Worm (Caenorhabditis elegans) whole organism, L1 larva: ENCODE measurements around the gene pyk-2.

ENCODE experiments used
- C34B4.2 ChIP-seq: sonication (generic microtip); optimal IDR thresholded peaks from 2 replicates; lab custom pipeline; 2017; ENCODE audit warnings: mild to moderate bottlenecking, missing genetic modification characterization, missing compliant biosample characterization
- alr-1 ChIP-seq: fragments of 200-800 bp; sonication (Bioruptor generic); optimal IDR thresholded peaks from 2 replicates; lab custom pipeline; 2018; ENCODE audit warnings: borderline replicate concordance, mild to moderate bottlenecking, missing genetic modification characterization, missing compliant biosample characterization
- ama-1 ChIP-seq: fragments of 150-350 bp; optimal IDR thresholded peaks from 2 replicates; lab custom pipeline; 2014
- ceh-63 ChIP-seq: fragments of 200-800 bp; sonication (Bioruptor generic); optimal IDR thresholded peaks from 2 replicates; lab custom pipeline; 2018; ENCODE audit warnings: mild to moderate bottlenecking, missing genetic modification characterization, missing compliant biosample characterization
- ceh-82 ChIP-seq, 3 experiments: fragments of 150-350 bp in 1 of 3; sonication (generic microtip) in 2 of 3; optimal IDR thresholded peaks; 2 replicates each; lab custom pipeline; 2014 to 2017; ENCODE audit warnings: missing biosample characterization in 3 of 3, missing genetic modification characterization in 3 of 3
- ceh-90 ChIP-seq: sonication (generic microtip); optimal IDR thresholded peaks from 2 replicates; lab custom pipeline; 2016; ENCODE audit warnings: missing genetic modification characterization, missing compliant biosample characterization
- efl-1 ChIP-seq, 4 experiments: fragments of 150-350 bp; optimal IDR thresholded peaks in 3 of 4; peaks in 1 of 4; 1 replicate in 1 of 4; 2 replicates in 3 of 4; lab custom pipeline; 2014; ENCODE audit warnings: missing biosample characterization in 2 of 4, missing genetic modification characterization in 2 of 4, missing genetic modification reagents in 2 of 4
- elt-2 ChIP-seq: sonication (generic microtip); optimal IDR thresholded peaks from 2 replicates; lab custom pipeline; 2016; ENCODE audit warnings: missing genetic modification characterization, mild to moderate bottlenecking, inconsistent platforms, missing compliant biosample characterization, missing genetic modification reagents
- elt-3 ChIP-seq, 6 experiments: fragments of 150-350 bp in 1 of 6; sonication (generic microtip); optimal IDR thresholded peaks; 2 replicates each; lab custom pipeline; 2017 to 2018; ENCODE audit warnings: missing biosample characterization in 6 of 6, missing genetic modification characterization in 6 of 6, inconsistent platforms in 1 of 6
- fkh-8 ChIP-seq: sonication (generic microtip); optimal IDR thresholded peaks from 2 replicates; lab custom pipeline; 2016; ENCODE audit warnings: mild to moderate bottlenecking, missing genetic modification characterization, missing compliant biosample characterization
- grh-1 ChIP-seq: fragments of 200-800 bp; sonication (Bioruptor generic); IDR thresholded peaks from 2 replicates; pipeline ENCODE4 v1.3.6; 2022; ENCODE audit warnings: missing genetic modification reagents, missing genetic modification characterization, missing compliant biosample characterization
- hlh-17 ChIP-seq: fragments of 200-800 bp; sonication (Bioruptor generic); optimal IDR thresholded peaks from 2 replicates; lab custom pipeline; 2018; ENCODE audit warnings: missing genetic modification characterization, mild to moderate bottlenecking, missing compliant biosample characterization, moderate library complexity, borderline replicate concordance
- lin-13 ChIP-seq: fragments of 150-350 bp; optimal IDR thresholded peaks from 2 replicates; lab custom pipeline; 2014; ENCODE audit warnings: missing biosample characterization, missing genetic modification reagents, missing genetic modification characterization
- lin-14 ChIP-seq: fragments of 200-800 bp; sonication (Bioruptor generic); optimal IDR thresholded peaks from 2 replicates; lab custom pipeline; 2018; ENCODE audit warnings: mild to moderate bottlenecking, missing genetic modification characterization, moderate library complexity, missing compliant biosample characterization
- lin-35 ChIP-seq, 2 experiments: fragments of 150-350 bp; optimal IDR thresholded peaks; 2 replicates each; lab custom pipeline; 2014; ENCODE audit warnings: missing biosample characterization in 2 of 2, missing genetic modification characterization in 2 of 2, missing genetic modification reagents in 2 of 2
- lir-3 ChIP-seq: sonication (generic microtip); optimal IDR thresholded peaks from 2 replicates; lab custom pipeline; 2016; ENCODE audit warnings: mild to moderate bottlenecking, missing genetic modification characterization, moderate library complexity, missing compliant biosample characterization; ENCODE audit not compliant: poor library complexity
- mdl-1 ChIP-seq, 2 experiments: fragments of 150-350 bp; optimal IDR thresholded peaks; 2 replicates each; lab custom pipeline; 2014 to 2017; ENCODE audit warnings: missing biosample characterization in 2 of 2, missing genetic modification characterization in 2 of 2, inconsistent platforms in 1 of 2
- nhr-11 ChIP-seq: fragments of 150-350 bp; optimal IDR thresholded peaks from 2 replicates; lab custom pipeline; 2014; ENCODE audit warnings: missing biosample characterization, missing genetic modification characterization
- nhr-19 ChIP-seq: fragments of 200-800 bp; sonication (Bioruptor generic); conservative IDR thresholded peaks from 2 replicates; pipeline ENCODE4 v1.3.6; 2022; ENCODE audit warnings: missing genetic modification characterization, missing compliant biosample characterization
- nhr-20 ChIP-seq: sonication (generic microtip); optimal IDR thresholded peaks from 2 replicates; lab custom pipeline; 2016; ENCODE audit warnings: mild to moderate bottlenecking, missing genetic modification characterization, missing compliant biosample characterization
- nhr-47 ChIP-seq: sonication (generic microtip); optimal IDR thresholded peaks from 2 replicates; lab custom pipeline; 2016; ENCODE audit warnings: mild to moderate bottlenecking, missing genetic modification characterization, moderate library complexity, missing compliant biosample characterization
- nhr-71 ChIP-seq: sonication (generic microtip); optimal IDR thresholded peaks from 2 replicates; lab custom pipeline; 2016; ENCODE audit warnings: mild to moderate bottlenecking, missing genetic modification characterization, moderate library complexity, missing compliant biosample characterization
- nhr-76 ChIP-seq: sonication (generic microtip); optimal IDR thresholded peaks from 2 replicates; lab custom pipeline; 2017; ENCODE audit warnings: missing biosample characterization, missing genetic modification characterization
- nhr-77 ChIP-seq: fragments of 150-350 bp; optimal IDR thresholded peaks from 2 replicates; lab custom pipeline; 2014; ENCODE audit warnings: missing biosample characterization, missing genetic modification characterization
- nhr-84 ChIP-seq: sonication (generic microtip); optimal IDR thresholded peaks from 2 replicates; lab custom pipeline; 2017; ENCODE audit warnings: missing biosample characterization, missing genetic modification characterization
- nhr-85 ChIP-seq: sonication (generic microtip); peaks from one replicate; lab custom pipeline; 2016; ENCODE audit warnings: missing genetic modification characterization, inconsistent platforms, missing compliant biosample characterization
- nhr-90 ChIP-seq: sonication (generic microtip); optimal IDR thresholded peaks from 2 replicates; lab custom pipeline; 2016; ENCODE audit warnings: mild to moderate bottlenecking, missing genetic modification characterization, missing compliant biosample characterization; ENCODE audit not compliant: poor library complexity
- rnt-1 ChIP-seq: sonication (generic microtip); optimal IDR thresholded peaks from 2 replicates; lab custom pipeline; 2016; ENCODE audit warnings: mild to moderate bottlenecking, missing genetic modification characterization, moderate library complexity, missing compliant biosample characterization
- snpc-4 ChIP-seq: fragments of 150-350 bp; optimal IDR thresholded peaks from 2 replicates; lab custom pipeline; 2014; ENCODE audit warnings: missing biosample characterization, missing genetic modification characterization
- snu-23 ChIP-seq: sonication (generic microtip); optimal IDR thresholded peaks from 2 replicates; lab custom pipeline; 2016; ENCODE audit warnings: missing genetic modification characterization, missing compliant biosample characterization
- sup-37 ChIP-seq: fragments of 200-800 bp; sonication (Bioruptor generic); optimal IDR thresholded peaks from 2 replicates; lab custom pipeline; 2018; ENCODE audit warnings: mild to moderate bottlenecking, missing genetic modification characterization, missing compliant biosample characterization
- tbx-2 ChIP-seq: sonication (generic microtip); optimal IDR thresholded peaks from 2 replicates; lab custom pipeline; 2016; ENCODE audit warnings: missing genetic modification characterization, missing compliant biosample characterization
- unc-62 ChIP-seq: fragments of 150-350 bp; optimal IDR thresholded peaks from 2 replicates; lab custom pipeline; 2014; ENCODE audit warnings: missing biosample characterization, missing genetic modification reagents, missing genetic modification characterization
- unc-86 ChIP-seq: sonication (generic microtip); optimal IDR thresholded peaks from 2 replicates; lab custom pipeline; 2016; ENCODE audit warnings: missing genetic modification characterization, missing compliant biosample characterization
- xbp-1 ChIP-seq: sonication (generic microtip); optimal IDR thresholded peaks from 2 replicates; lab custom pipeline; 2016; ENCODE audit warnings: missing genetic modification characterization, missing compliant biosample characterization
- ztf-11 ChIP-seq, 2 experiments: sonication (generic microtip); optimal IDR thresholded peaks; 2 replicates each; lab custom pipeline; 2016 to 2017; ENCODE audit warnings: missing genetic modification characterization in 2 of 2, missing biosample characterization in 1 of 2, missing compliant biosample characterization in 1 of 2
- ztf-4 ChIP-seq: fragments of 150-350 bp; optimal IDR thresholded peaks from 2 replicates; lab custom pipeline; 2014; ENCODE audit warnings: missing biosample characterization, missing genetic modification characterization

pyk-2 gene

ce11 chrIV:10909708-10910107, at the start of gene pyk-2:
TSS of gene pyk-2 (plus strand) at chrIV:10909913.
- TF ChIP-seq lin-14 (GFP tag; lab: Kevin White, UChicago): peak; percentile 59
- TF ChIP-seq mdl-1 (tag; optimal IDR thresholded peaks at IDR 0.05; lab: Kevin White, UChicago): no peak
- peak; percentile 69 for TF ChIP-seq nhr-20 (tag; lab: Kevin White, UChicago)
- TF ChIP-seq nhr-85: peak; percentile 88
- peak; percentile 22 for TF ChIP-seq nhr-90 (tag; lab: Kevin White, UChicago)
- TF ChIP-seq unc-86 (tag; lab: Kevin White, UChicago): no peak
- peak; percentile 19 for TF ChIP-seq tbx-2
- peak; percentile 26 for TF ChIP-seq nhr-19
- TF ChIP-seq nhr-71 (tag; lab: Kevin White, UChicago): peak; percentile 56
- TF ChIP-seq elt-2: peak; percentile 49
- peak; percentile 64 for TF ChIP-seq snu-23 (GFP tag; lab: Kevin White, UChicago)
- no peak for TF ChIP-seq unc-62 (GFP tag; lab: Kevin White, UChicago)
- TF ChIP-seq elt-3 (tag; optimal IDR thresholded peaks at IDR 0.05; lab: Kevin White, UChicago): peak in 3 of 6 experiments; percentile 29 to 65 (median 64)
- TF ChIP-seq C34B4.2 (tag; lab: Kevin White, UChicago): no peak
- TF ChIP-seq efl-1 (optimal IDR thresholded peaks at IDR 0.05; lab: Kevin White, UChicago): no peak
- TF ChIP-seq efl-1 (GFP tag; optimal IDR thresholded peaks at IDR 0.05 in 1 of 2; lab: Kevin White, UChicago): peak in 1 of 2 experiments; percentile 75
- peak in 1 of 2 experiments; percentile 29 for TF ChIP-seq lin-35 (GFP tag; optimal IDR thresholded peaks at IDR 0.05; lab: Kevin White, UChicago)

DNA sequence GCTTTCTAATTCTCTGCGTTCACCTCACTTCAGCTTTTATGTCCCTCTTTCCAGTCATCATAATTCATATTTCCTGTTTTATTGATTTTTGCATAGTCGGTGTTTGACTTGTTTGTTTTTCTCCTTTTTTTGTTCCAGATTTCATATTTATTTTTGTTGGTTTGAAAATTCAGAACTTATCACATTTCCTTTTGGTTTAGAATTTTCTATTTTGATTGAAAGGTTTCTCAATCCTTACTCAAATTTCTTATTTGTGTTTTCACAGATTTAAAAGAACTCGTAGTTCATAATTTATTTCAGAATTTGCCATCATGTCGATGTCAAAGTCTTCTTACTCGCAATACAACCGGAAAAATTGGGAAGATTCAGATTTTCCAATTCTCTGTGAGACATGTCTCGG, 48.6 kb upstream of the pyk-2 start, which contains the start of gene rbm-22:
Gene rbm-22, plus strand, starts transcription at position 301 of the 400 bp plus-strand sequence.
- TF ChIP-seq efl-1 (optimal IDR thresholded peaks at IDR 0.05; lab: Kevin White, UChicago) (no peak), efl-1 (GFP tag; optimal IDR thresholded peaks at IDR 0.05 in 1 of 2; lab: Kevin White, UChicago) (peak in 1 of 2 experiments; percentile 41), mdl-1 (tag; optimal IDR thresholded peaks at IDR 0.05; lab: Kevin White, UChicago) (no peak)

DNA sequence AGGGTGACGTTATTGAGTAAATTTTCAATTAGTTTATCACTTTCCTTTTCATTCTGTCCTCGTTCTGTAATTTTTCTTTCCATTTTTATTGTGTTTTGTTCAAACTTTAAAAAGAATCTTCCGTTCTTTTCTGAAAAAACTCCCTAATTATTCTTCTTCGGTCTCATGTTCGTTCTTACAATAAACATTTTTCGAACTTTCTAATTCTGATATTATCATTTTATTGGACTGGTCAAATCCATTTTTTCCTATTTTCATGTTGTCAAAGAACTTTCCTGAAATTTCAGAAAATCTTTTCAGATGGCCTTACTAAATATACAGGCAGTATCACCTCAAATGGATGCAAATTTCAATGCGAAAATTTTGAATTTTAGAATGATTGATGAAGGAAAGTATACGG, 45.7 kb upstream of the pyk-2 start, which contains the start of gene nish-1:
Gene nish-1, plus strand, starts transcription at position 301 of the 400 bp plus-strand sequence.
- TF ChIP-seq alr-1 (no peak), nhr-84 (tag; lab: Kevin White, UChicago) (no peak), lin-13 (GFP tag; lab: Kevin White, UChicago) (no peak), nhr-11 (tag; lab: Kevin White, UChicago) (no peak), elt-3 (tag; optimal IDR thresholded peaks at IDR 0.05; lab: Kevin White, UChicago) (no peak), xbp-1 (tag; lab: Kevin White, UChicago) (no peak), nhr-77 (tag; lab: Kevin White, UChicago) (no peak), ceh-63 (GFP tag; lab: Kevin White, UChicago) (no peak), ceh-90 (tag; lab: Kevin White, UChicago) (no peak), unc-86 (tag; lab: Kevin White, UChicago) (no peak), ama-1 (lab: Kevin White, UChicago) (no peak), nhr-85 (no peak), hlh-17 (GFP tag; lab: Kevin White, UChicago) (no peak), grh-1 (GFP tag; lab: Robert Waterston, UW) (no peak), nhr-90 (tag; lab: Kevin White, UChicago) (no peak), nhr-47 (tag; lab: Kevin White, UChicago) (no peak)

- TF ChIP-seq lin-14 (GFP tag; lab: Kevin White, UChicago) (no peak), efl-1 (optimal IDR thresholded peaks at IDR 0.05; lab: Kevin White, UChicago) (no peak), efl-1 (GFP tag; optimal IDR thresholded peaks at IDR 0.05 in 1 of 2; lab: Kevin White, UChicago) (peak in 1 of 2 experiments; percentile 59)
Measured at ce11 chrIV:10867370-10868146, 42.2 kb upstream of the pyk-2 start.

DNA sequence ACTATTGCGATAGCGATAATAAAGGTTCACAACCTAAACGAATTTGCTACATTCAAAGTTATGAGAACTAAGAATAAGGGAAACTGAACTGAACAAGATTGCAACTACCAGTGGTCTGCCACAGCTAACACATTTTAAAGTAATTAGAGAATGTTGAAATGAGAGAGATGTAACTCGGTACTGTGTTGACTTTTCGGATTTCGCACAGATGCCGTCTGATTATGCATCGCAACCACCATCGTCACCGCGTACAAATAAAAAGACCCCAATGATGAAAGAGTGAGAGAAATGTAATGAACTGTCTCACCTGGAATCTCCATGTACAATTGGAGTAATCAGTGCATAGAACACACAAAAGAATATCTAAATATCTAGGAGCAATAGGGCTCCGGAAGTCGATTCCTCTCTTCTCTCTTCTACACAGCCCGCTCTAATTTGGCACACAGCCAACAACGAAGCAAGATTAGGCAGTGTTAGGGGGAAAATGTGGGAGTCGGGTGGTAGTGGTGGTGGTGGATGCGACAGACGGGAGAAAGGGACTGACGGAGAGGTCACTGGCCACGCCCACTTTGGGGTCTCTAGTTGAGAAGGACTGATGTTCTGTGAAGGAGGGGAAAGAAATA, 41.0 kb upstream of the pyk-2 start, which contains the start of gene F13E9.11:
Gene F13E9.11, minus strand, starts transcription at position 507 of the 623 bp plus-strand sequence.
- peak; percentile 4 for TF ChIP-seq rnt-1 (tag; lab: Kevin White, UChicago)
- TF ChIP-seq ztf-11 (tag; optimal IDR thresholded peaks at IDR 0.05; lab: Kevin White, UChicago): no peak
- TF ChIP-seq lin-35 (GFP tag; optimal IDR thresholded peaks at IDR 0.05; lab: Kevin White, UChicago): no peak
- TF ChIP-seq ceh-90 (tag; lab: Kevin White, UChicago): no peak
- no peak for TF ChIP-seq fkh-8
- peak; percentile 74 for TF ChIP-seq lin-14 (GFP tag; lab: Kevin White, UChicago)
- TF ChIP-seq ceh-82 (tag; optimal IDR thresholded peaks at IDR 0.05; lab: Kevin White, UChicago): peak in 1 of 3 experiments; percentile 43
- TF ChIP-seq sup-37 (GFP tag; lab: Kevin White, UChicago): no peak
- TF ChIP-seq nhr-19: no peak
- TF ChIP-seq nhr-47 (tag; lab: Kevin White, UChicago): peak; percentile 2
- TF ChIP-seq snpc-4 (tag; lab: Kevin White, UChicago): no peak
- TF ChIP-seq nhr-76 (tag; lab: Kevin White, UChicago): no peak
- TF ChIP-seq nhr-71 (tag; lab: Kevin White, UChicago): no peak
- no peak for TF ChIP-seq ztf-4 (tag; lab: Kevin White, UChicago)
- no peak for TF ChIP-seq unc-86 (tag; lab: Kevin White, UChicago)
- TF ChIP-seq lir-3: no peak
- TF ChIP-seq alr-1: no peak
- TF ChIP-seq tbx-2: peak; percentile 15
- TF ChIP-seq nhr-77 (tag; lab: Kevin White, UChicago): no peak
- TF ChIP-seq nhr-85: no peak
